Worm (Caenorhabditis elegans): ENCODE data around the gene Y44A6D.7.
A peak's percentile ranks its signal among the peaks of the same experiment; 100 is the strongest.

Gene Y44A6D.7

DNA sequence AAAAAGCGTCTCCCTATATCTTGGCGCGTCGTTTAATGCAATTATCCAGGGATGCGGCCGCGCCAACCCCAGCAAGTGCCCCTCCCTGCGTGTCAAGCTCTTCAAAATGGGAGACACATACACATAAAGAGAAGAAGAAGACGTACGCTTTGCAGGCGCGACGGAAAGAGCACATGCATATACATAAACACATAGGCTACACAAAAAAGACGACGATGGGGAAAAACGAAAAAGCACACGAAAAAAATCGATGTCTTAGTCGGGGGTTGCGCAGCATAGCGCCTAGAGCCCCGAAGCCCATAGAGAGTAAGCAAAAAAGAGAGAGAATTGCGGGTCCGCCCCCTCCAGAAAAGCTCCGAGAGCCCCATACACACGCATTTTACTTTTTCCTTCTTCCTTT is 25.4 kb upstream of the Y44A6D.7 start, which contains the start of gene tpan-1 (continued):
- peak; percentile 42 for TF ChIP-seq irx-1 (tag; optimal IDR thresholded peaks at IDR 0.05)
- TF ChIP-seq lir-3 (tag; optimal IDR thresholded peaks at IDR 0.05; ENCODE audit: poor library complexity): no peak
- no peak for TF ChIP-seq nhr-237 (tag; optimal IDR thresholded peaks at IDR 0.05)
- no peak for TF ChIP-seq alr-1 (tag; optimal IDR thresholded peaks at IDR 0.05; ENCODE audit: borderline replicate concordance)
- TF ChIP-seq pax-3 (tag; optimal IDR thresholded peaks at IDR 0.05): peak; percentile 25
- TF ChIP-seq grh-1 (GFP tag; IDR thresholded peaks at IDR 0.05): no peak
- no peak for TF ChIP-seq jun-1 (tag; optimal IDR thresholded peaks at IDR 0.05)
- no peak for TF ChIP-seq nhr-85 (tag)
- peak; percentile 92 for TF ChIP-seq lin-14 (GFP tag; optimal IDR thresholded peaks at IDR 0.05)
- TF ChIP-seq rnt-1 (tag; optimal IDR thresholded peaks at IDR 0.05): no peak
- no peak for TF ChIP-seq nhr-76 (tag; optimal IDR thresholded peaks at IDR 0.05)
- peak; percentile 68 for TF ChIP-seq nhr-71 (tag; optimal IDR thresholded peaks at IDR 0.05)

DNA sequence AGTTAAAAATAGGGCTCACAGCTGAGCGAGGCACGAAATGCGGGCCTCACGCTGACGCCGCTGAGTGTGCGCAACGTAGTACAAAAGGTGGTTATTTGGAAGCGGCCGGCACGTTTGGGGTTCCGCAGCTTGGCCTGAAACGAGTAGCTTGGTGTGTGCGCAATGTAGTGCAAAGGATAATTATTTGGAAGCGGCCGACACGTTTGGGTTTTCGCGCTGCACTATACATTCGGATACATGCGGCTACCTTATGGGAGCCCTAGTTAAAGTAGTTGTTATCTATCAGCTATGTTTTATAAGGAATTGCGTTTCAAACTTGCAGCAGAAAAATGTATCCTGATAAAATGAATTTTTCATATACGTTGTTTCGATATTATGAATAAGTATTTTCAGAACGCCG is 24.5 kb upstream of the Y44A6D.7 start, which contains the start of gene Y44A6D.1:
Gene Y44A6D.1 (minus strand): TSS at position 23 of the 400 bp plus-strand sequence.
- TF ChIP-seq snpc-4 (tag; optimal IDR thresholded peaks at IDR 0.05): peak; percentile 61
- TF ChIP-seq fkh-10 (GFP tag; optimal IDR thresholded peaks at IDR 0.05): no peak
- TF ChIP-seq grh-1 (GFP tag; IDR thresholded peaks at IDR 0.05): peak; percentile 24; the same call in 1 of the 2 replicates
- TF ChIP-seq nhr-47 (tag; optimal IDR thresholded peaks at IDR 0.05): peak; percentile 14
- no peak for TF ChIP-seq C16A3.4 (tag; optimal IDR thresholded peaks at IDR 0.05)
- TF ChIP-seq ceh-63 (GFP tag; optimal IDR thresholded peaks at IDR 0.05): no peak
- no peak for TF ChIP-seq ces-1 (GFP tag; optimal IDR thresholded peaks at IDR 0.05)

ce11 chrV:20790616-20791015 is 23.9 kb upstream of the Y44A6D.7 start:
- no peak for TF ChIP-seq vab-15 (tag; optimal IDR thresholded peaks at IDR 0.05)

DNA sequence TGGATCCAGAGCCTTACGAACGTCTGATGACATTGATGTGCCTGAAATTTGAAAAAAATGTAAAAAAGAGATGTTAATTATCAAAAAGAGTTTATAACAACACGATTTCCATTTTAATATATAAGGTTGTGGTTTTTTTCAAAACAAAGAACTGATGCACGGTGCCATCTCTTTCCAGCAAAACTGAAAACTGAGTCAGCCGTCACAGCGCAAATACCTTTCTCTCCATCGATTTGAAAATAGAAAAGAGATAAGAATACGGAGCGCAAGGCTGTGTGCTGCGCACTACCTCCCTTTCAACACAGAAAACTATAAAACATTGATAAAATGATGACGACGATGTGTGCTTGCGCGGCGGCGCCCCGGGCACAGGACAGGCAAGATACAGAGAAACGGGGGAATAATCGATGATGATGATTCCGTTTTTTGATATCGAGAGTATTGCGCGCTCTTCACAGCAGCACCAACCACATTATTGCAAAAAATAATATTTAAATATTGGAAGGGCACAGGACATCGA is 22.1 kb upstream of the Y44A6D.7 start, which contains the start of gene Y44A6D.3:
Gene Y44A6D.3 (minus strand): TSS at position 51 of the 520 bp plus-strand sequence.
- peak; percentile 46 for TF ChIP-seq elt-2 (tag; optimal IDR thresholded peaks at IDR 0.05)
- TF ChIP-seq swsn-7 (tag; optimal IDR thresholded peaks at IDR 0.05): no peak
- no peak for TF ChIP-seq lir-3 (tag; optimal IDR thresholded peaks at IDR 0.05; ENCODE audit: poor library complexity)
- peak; percentile 19 for TF ChIP-seq dsc-1 (tag; optimal IDR thresholded peaks at IDR 0.05)
- TF ChIP-seq lsy-2 (tag; optimal IDR thresholded peaks at IDR 0.05): no peak
- TF ChIP-seq hlh-17 (GFP tag; optimal IDR thresholded peaks at IDR 0.05; ENCODE audit: borderline replicate concordance): no peak
- TF ChIP-seq lin-35 (GFP tag; optimal IDR thresholded peaks at IDR 0.05): peak in 1 of 2 experiments; percentile 10
- TF ChIP-seq vab-15 (tag; optimal IDR thresholded peaks at IDR 0.05): no peak
- TF ChIP-seq ceh-88 (GFP tag; IDR thresholded peaks at IDR 0.05): no peak
- no peak for TF ChIP-seq grh-1 (GFP tag; IDR thresholded peaks at IDR 0.05)
- no peak for TF ChIP-seq egl-13 (tag; optimal IDR thresholded peaks at IDR 0.05)
- TF ChIP-seq nhr-11 (tag; optimal IDR thresholded peaks at IDR 0.05): no peak
- no peak for TF ChIP-seq nhr-84 (tag; optimal IDR thresholded peaks at IDR 0.05)
- no peak for TF ChIP-seq jun-1 (tag; optimal IDR thresholded peaks at IDR 0.05)
- no peak for TF ChIP-seq lin-13 (GFP tag; optimal IDR thresholded peaks at IDR 0.05)
- TF ChIP-seq aha-1 (tag; optimal IDR thresholded peaks at IDR 0.05): no peak
- TF ChIP-seq efl-1 (optimal IDR thresholded peaks at IDR 0.05): no peak
- peak in 1 of 2 experiments; percentile 68 for TF ChIP-seq efl-1 (GFP tag; optimal IDR thresholded peaks at IDR 0.05 in 1 of 2)
- TF ChIP-seq nhr-12 (tag; optimal IDR thresholded peaks at IDR 0.05): no peak
- TF ChIP-seq F16B12.6 (tag; optimal IDR thresholded peaks at IDR 0.05): no peak
- no peak for TF ChIP-seq ceh-8 (GFP tag; optimal IDR thresholded peaks at IDR 0.05)
- no peak for TF ChIP-seq pag-3 (tag; optimal IDR thresholded peaks at IDR 0.05; ENCODE audit: borderline replicate concordance, insufficient read depth)
- TF ChIP-seq C04F5.9 (tag; optimal IDR thresholded peaks at IDR 0.05): no peak
- TF ChIP-seq sptf-1 (tag; optimal IDR thresholded peaks at IDR 0.05): no peak
- TF ChIP-seq unc-30 (tag; optimal IDR thresholded peaks at IDR 0.05): no peak
- no peak for TF ChIP-seq sup-37 (GFP tag; optimal IDR thresholded peaks at IDR 0.05)
- TF ChIP-seq nhr-19 (GFP tag; conservative IDR thresholded peaks at IDR 0.05): no peak
- TF ChIP-seq isw-1 (GFP tag; IDR thresholded peaks at IDR 0.05): no peak

Measured in whole organism, L1 larva.